Worm (Caenorhabditis elegans): ENCODE results near the gene W02H5.8.

The W02H5.8 gene

ce11 chrV:2688562-2688961 lies 36.1 kb upstream of the W02H5.8 start:
- TF ChIP-seq aha-1 (tag; optimal IDR thresholded peaks at IDR 0.05) (no peak), efl-1 (optimal IDR thresholded peaks at IDR 0.05) (no peak), efl-1 (GFP tag; optimal IDR thresholded peaks at IDR 0.05 in 1 of 2) (peak in 1 of 2 experiments; percentile 37)

DNA sequence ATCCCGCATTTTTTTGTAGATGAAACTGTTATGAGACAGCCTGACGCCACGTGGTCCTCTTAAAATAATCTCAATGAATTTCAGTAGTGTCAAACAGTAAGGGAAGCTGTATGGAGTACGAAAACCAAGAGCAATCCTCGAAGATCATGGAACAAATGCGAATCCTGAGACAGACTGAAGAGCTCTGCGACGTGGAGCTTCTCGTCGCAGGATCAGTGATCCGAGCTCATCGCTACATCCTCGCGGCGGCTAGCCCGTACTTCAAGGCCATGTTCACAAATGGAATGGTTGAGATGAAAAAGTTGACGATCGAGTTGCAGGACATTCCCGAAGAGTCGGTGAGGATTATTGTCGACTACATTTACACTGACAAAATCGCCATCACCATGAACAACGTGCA lies 31.8 kb upstream of the W02H5.8 start:
- no peak for TF ChIP-seq aha-1 (tag; optimal IDR thresholded peaks at IDR 0.05)

DNA sequence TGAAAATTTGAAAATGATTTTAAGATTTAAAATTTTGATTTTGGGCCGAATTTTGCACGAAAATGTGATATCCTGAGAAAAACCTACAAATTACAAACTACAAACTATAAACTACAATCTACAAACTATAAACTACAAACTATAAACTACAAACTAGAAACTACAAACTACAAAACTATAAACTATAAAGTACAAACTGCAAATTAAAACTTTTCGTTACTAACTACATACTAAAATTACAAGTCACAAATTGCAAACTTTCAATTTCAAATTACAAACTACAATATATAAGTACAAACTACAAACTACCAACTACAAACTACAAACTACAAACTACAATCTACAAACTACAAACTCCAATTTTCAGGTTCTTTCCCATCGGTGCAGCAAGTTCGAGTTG lies 31.0 kb upstream of the W02H5.8 start:
- TF ChIP-seq ceh-82 (tag; optimal IDR thresholded peaks at IDR 0.05), result no peak
- TF ChIP-seq unc-62 (GFP tag; optimal IDR thresholded peaks at IDR 0.05), result no peak
- no peak for TF ChIP-seq nhr-19 (GFP tag; conservative IDR thresholded peaks at IDR 0.05)
- no peak for TF ChIP-seq pax-3 (tag; optimal IDR thresholded peaks at IDR 0.05)
- TF ChIP-seq nhr-71 (tag; optimal IDR thresholded peaks at IDR 0.05), result no peak
- no peak for TF ChIP-seq dsc-1 (tag; optimal IDR thresholded peaks at IDR 0.05)
- TF ChIP-seq hpl-2 (GFP tag; optimal IDR thresholded peaks at IDR 0.05), result no peak
- no peak for TF ChIP-seq ceh-63 (GFP tag; optimal IDR thresholded peaks at IDR 0.05)
- TF ChIP-seq ceh-90 (tag; optimal IDR thresholded peaks at IDR 0.05), result no peak
- no peak for TF ChIP-seq alr-1 (tag; optimal IDR thresholded peaks at IDR 0.05; ENCODE audit: borderline replicate concordance)
- TF ChIP-seq nhr-77 (tag; optimal IDR thresholded peaks at IDR 0.05), result no peak
- TF ChIP-seq unc-86 (tag; optimal IDR thresholded peaks at IDR 0.05), result no peak
- TF ChIP-seq snu-23 (GFP tag; optimal IDR thresholded peaks at IDR 0.05), result no peak
- no peak for TF ChIP-seq lsy-2 (tag; optimal IDR thresholded peaks at IDR 0.05)
- TF ChIP-seq mab-9 (GFP tag; IDR thresholded peaks at IDR 0.05), result no peak
- no peak for TF ChIP-seq isw-1 (GFP tag; IDR thresholded peaks at IDR 0.05)
- TF ChIP-seq jun-1 (tag; optimal IDR thresholded peaks at IDR 0.05), result no peak

ce11 chrV:2677648-2678047 lies 25.2 kb upstream of the W02H5.8 start:
- TF ChIP-seq unc-62 (GFP tag; optimal IDR thresholded peaks at IDR 0.05), result no peak
- TF ChIP-seq sox-4 (tag; optimal IDR thresholded peaks at IDR 0.05), result no peak
- TF ChIP-seq elt-3 (tag; optimal IDR thresholded peaks at IDR 0.05), result no peak
- TF ChIP-seq ceh-63 (GFP tag; optimal IDR thresholded peaks at IDR 0.05), result no peak
- no peak for TF ChIP-seq lin-14 (GFP tag; optimal IDR thresholded peaks at IDR 0.05)
- no peak for TF ChIP-seq mab-9 (GFP tag; IDR thresholded peaks at IDR 0.05)
- no peak for TF ChIP-seq isw-1 (GFP tag; IDR thresholded peaks at IDR 0.05)
- TF ChIP-seq nhr-85 (tag), result no peak
- no peak for TF ChIP-seq nhr-20 (tag; optimal IDR thresholded peaks at IDR 0.05)
- no peak for TF ChIP-seq snu-23 (GFP tag; optimal IDR thresholded peaks at IDR 0.05)
- no peak for TF ChIP-seq hlh-4 (tag; optimal IDR thresholded peaks at IDR 0.05)
- TF ChIP-seq nhr-28 (tag; optimal IDR thresholded peaks at IDR 0.05), result no peak

- peak; percentile 93 for TF ChIP-seq blmp-1 (tag; optimal IDR thresholded peaks at IDR 0.05)
- TF ChIP-seq efl-1 (optimal IDR thresholded peaks at IDR 0.05), result no peak
- peak in 1 of 2 experiments; percentile 50 for TF ChIP-seq efl-1 (GFP tag; optimal IDR thresholded peaks at IDR 0.05 in 1 of 2)
- no peak for TF ChIP-seq elt-3 (tag; optimal IDR thresholded peaks at IDR 0.05)
- no peak for TF ChIP-seq lin-15B (tag; optimal IDR thresholded peaks at IDR 0.05)
These were observed 23.2 kb upstream of the W02H5.8 start for ce11 chrV:2675692-2676091.

DNA sequence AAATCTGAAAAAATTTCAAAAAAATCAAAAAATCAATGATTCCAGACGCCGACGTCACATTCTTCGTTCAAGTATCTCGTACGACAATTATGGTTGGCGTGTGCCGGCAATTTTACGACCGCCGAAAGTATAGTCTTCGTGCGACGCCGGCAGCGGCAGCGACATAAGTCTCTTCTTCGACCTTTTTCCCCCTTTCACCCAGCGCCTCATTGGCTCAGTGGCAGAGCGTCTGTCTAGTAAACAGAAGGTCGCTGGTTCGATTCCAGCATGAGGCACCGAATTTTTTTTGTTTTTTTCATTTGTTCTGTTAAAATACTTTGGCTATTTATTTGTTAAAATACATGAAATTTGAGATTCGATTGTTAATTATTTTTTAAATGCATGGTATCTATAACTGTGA lies 21.4 kb upstream of the W02H5.8 start:
- TF ChIP-seq jun-1 (tag; optimal IDR thresholded peaks at IDR 0.05) (peak; percentile 29), nhr-19 (GFP tag; conservative IDR thresholded peaks at IDR 0.05) (no peak), dpl-1 (GFP tag; optimal IDR thresholded peaks at IDR 0.05) (peak; percentile 25 to 40 (median 25)), mep-1 (tag; optimal IDR thresholded peaks at IDR 0.05) (peak; percentile 10), nhr-84 (tag; optimal IDR thresholded peaks at IDR 0.05) (no peak), elt-3 (tag; optimal IDR thresholded peaks at IDR 0.05) (no peak), nhr-85 (tag) (peak; percentile 36), xbp-1 (tag; optimal IDR thresholded peaks at IDR 0.05) (peak; percentile 15), lsy-2 (tag; optimal IDR thresholded peaks at IDR 0.05) (peak; percentile 30 to 59), hlh-4 (tag; optimal IDR thresholded peaks at IDR 0.05) (no peak), fos-1 (tag; optimal IDR thresholded peaks at IDR 0.05) (no peak), nhr-28 (tag; optimal IDR thresholded peaks at IDR 0.05) (no peak), elt-2 (tag; optimal IDR thresholded peaks at IDR 0.05) (no peak), hpl-2 (GFP tag; optimal IDR thresholded peaks at IDR 0.05) (no peak), ceh-90 (tag; optimal IDR thresholded peaks at IDR 0.05) (no peak), efl-3 (GFP tag; optimal IDR thresholded peaks at IDR 0.05) (no peak), Y116A8C.19 (tag; optimal IDR thresholded peaks at IDR 0.05; ENCODE audit: borderline replicate concordance) (no peak), ces-1 (GFP tag; optimal IDR thresholded peaks at IDR 0.05) (no peak), ama-1 (optimal IDR thresholded peaks at IDR 0.05) (no peak), lin-35 (GFP tag; optimal IDR thresholded peaks at IDR 0.05) (peak; percentile 32 to 61), skn-1 (tag; optimal IDR thresholded peaks at IDR 0.05) (peak; percentile 15), grh-1 (GFP tag; IDR thresholded peaks at IDR 0.05) (no peak), zag-1 (tag; optimal IDR thresholded peaks at IDR 0.05) (no peak)
